Fruit fly (Drosophila melanogaster) S2 (cell line): Measurements from ENCODE around the gene Acp36DE.

Source experiments
- CG8478 ChIP-seq: fragments of >200 bp; optimal IDR thresholded peaks from 2 replicates; lab custom pipeline; 2018
- CTCF ChIP-seq, 2 experiments: fragments of >200 bp; optimal IDR thresholded peaks; 2 replicates each; lab custom pipeline; 2018

DNA sequence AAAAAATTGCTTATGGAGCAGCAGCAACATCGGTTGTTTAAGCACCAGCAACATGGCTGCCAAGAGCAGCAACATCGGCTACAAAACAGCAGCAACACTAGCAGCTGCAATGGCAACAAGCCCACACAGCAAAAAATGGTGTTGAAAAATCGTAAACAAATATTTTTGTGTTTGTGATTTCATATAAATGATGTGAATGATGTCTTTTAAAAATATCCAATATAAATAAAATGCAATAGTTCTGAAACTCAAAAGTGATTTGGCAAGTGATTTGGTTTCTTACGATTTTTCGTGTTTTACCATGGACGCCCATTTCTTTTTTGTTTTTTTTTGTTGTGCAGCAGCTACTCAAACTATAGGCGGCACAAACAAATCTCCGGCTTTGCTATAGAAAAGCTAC is 27.2 kb downstream of the Acp36DE start:
- no peak for TF ChIP-seq CTCF (optimal IDR thresholded peaks at IDR 0.05; lab: Kevin White, UChicago)
- no peak for TF ChIP-seq CG8478 (lab: Kevin White, UChicago)
